Fruit fly (Drosophila melanogaster) Kc167 (cell line): ENCODE measurements around the gene a6.

ENCODE experiments used
- Myc ChIP-seq: fragments of >200 bp; optimal IDR thresholded peaks from 2 replicates; lab custom pipeline; 2017; ENCODE audit warnings: missing external identifiers
- Sin3A ChIP-seq: fragments of >200 bp; optimal IDR thresholded peaks from 2 replicates; lab custom pipeline; 2018; ENCODE audit warnings: missing external identifiers
- insv ChIP-seq: fragments of >200 bp; optimal IDR thresholded peaks from 3 replicates; lab custom pipeline; 2018; ENCODE audit warnings: missing external identifiers

- no peak for TF ChIP-seq insv
- no peak for TF ChIP-seq Sin3A (lab: Kevin White, UChicago)
- TF ChIP-seq Myc (lab: Kevin White, UChicago) = no peak
Observed at dm6 chrX:1660269-1660668, 35.4 kb downstream of the a6 start.
